Worm (Caenorhabditis elegans) whole organism, L4 larva: ENCODE measurements around the gene lron-1.

Experiments used
- ceh-62 ChIP-seq: sonication (generic microtip); optimal IDR thresholded peaks from 2 replicates; lab custom pipeline; 2017; ENCODE audit warnings: missing biosample characterization, missing genetic modification characterization
- spr-3 ChIP-seq: fragments of 200-800 bp; sonication (Bioruptor generic); optimal IDR thresholded peaks from 2 replicates; lab custom pipeline; 2018; ENCODE audit warnings: mild to moderate bottlenecking, missing genetic modification characterization, missing compliant biosample characterization

- TF ChIP-seq spr-3 (GFP tag; lab: Kevin White, UChicago), result no peak
- TF ChIP-seq ceh-62 (tag; lab: Kevin White, UChicago), result no peak
These were observed 7.3 kb upstream of the lron-1 start for ce11 chrX:14565245-14565644.
